Worm (Caenorhabditis elegans): ENCODE data around the gene twk-22.

The twk-22 gene

ce11 chrX:16300422-16300821 is 5.8 kb upstream of the twk-22 start:
- TF ChIP-seq nhr-76 (tag; optimal IDR thresholded peaks at IDR 0.05) (no peak), xbp-1 (tag; optimal IDR thresholded peaks at IDR 0.05) (no peak), pqm-1 (tag; optimal IDR thresholded peaks at IDR 0.05) (no peak), rnt-1 (tag; optimal IDR thresholded peaks at IDR 0.05) (peak; percentile 7), nhr-237 (tag; optimal IDR thresholded peaks at IDR 0.05) (no peak), fkh-4 (tag; optimal IDR thresholded peaks at IDR 0.05; ENCODE audit: borderline replicate concordance) (no peak), jun-1 (tag; optimal IDR thresholded peaks at IDR 0.05) (no peak), C34B4.2 (tag; optimal IDR thresholded peaks at IDR 0.05) (no peak), lsy-2 (tag; optimal IDR thresholded peaks at IDR 0.05) (no peak), nhr-84 (tag; optimal IDR thresholded peaks at IDR 0.05) (no peak), nhr-90 (tag; optimal IDR thresholded peaks at IDR 0.05; ENCODE audit: poor library complexity) (peak; percentile 62), fkh-10 (GFP tag; optimal IDR thresholded peaks at IDR 0.05) (no peak), irx-1 (tag; optimal IDR thresholded peaks at IDR 0.05) (peak; percentile 6), ceh-82 (tag; optimal IDR thresholded peaks at IDR 0.05) (peak in 1 of 3 experiments; percentile 8), nhr-47 (tag; optimal IDR thresholded peaks at IDR 0.05) (no peak), tlp-1 (tag; optimal IDR thresholded peaks at IDR 0.05) (no peak), egl-13 (tag; optimal IDR thresholded peaks at IDR 0.05) (no peak), egl-27 (tag; optimal IDR thresholded peaks at IDR 0.05) (no peak), nhr-19 (GFP tag; conservative IDR thresholded peaks at IDR 0.05) (0 out of 2 replicates have a peak, but pooled peaks have one; percentile 14), hlh-17 (GFP tag; optimal IDR thresholded peaks at IDR 0.05; ENCODE audit: borderline replicate concordance) (no peak), sptf-1 (tag; optimal IDR thresholded peaks at IDR 0.05) (no peak), grh-1 (GFP tag; IDR thresholded peaks at IDR 0.05) (no peak), elt-2 (tag; optimal IDR thresholded peaks at IDR 0.05) (peak; percentile 31), lin-35 (GFP tag; optimal IDR thresholded peaks at IDR 0.05) (peak in 1 of 2 experiments; percentile 15), nhr-11 (tag; optimal IDR thresholded peaks at IDR 0.05) (no peak), blmp-1 (tag; optimal IDR thresholded peaks at IDR 0.05) (no peak), nhr-20 (tag; optimal IDR thresholded peaks at IDR 0.05) (peak; percentile 30), efl-1 (optimal IDR thresholded peaks at IDR 0.05) (no peak), efl-1 (GFP tag; optimal IDR thresholded peaks at IDR 0.05 in 1 of 2) (no peak), F16B12.6 (tag; optimal IDR thresholded peaks at IDR 0.05) (no peak), ceh-88 (GFP tag; IDR thresholded peaks at IDR 0.05) (no peak), nhr-28 (tag; optimal IDR thresholded peaks at IDR 0.05) (no peak), C16A3.4 (tag; optimal IDR thresholded peaks at IDR 0.05) (peak; percentile 16), lin-39 (tag; optimal IDR thresholded peaks at IDR 0.05) (no peak)

ce11 chrX:16309705-16310104 is 3.4 kb downstream of the twk-22 start:
- TF ChIP-seq snpc-4 (tag; optimal IDR thresholded peaks at IDR 0.05) (peak; percentile 14), xbp-1 (tag; optimal IDR thresholded peaks at IDR 0.05) (no peak)

ce11 chrX:16317629-16318028 is 11.4 kb downstream of the twk-22 start, which contains the start of gene T01B4.3:
Gene T01B4.3, minus strand, starts transcription at chrX:16317729.
- no peak for TF ChIP-seq nhr-11 (tag; optimal IDR thresholded peaks at IDR 0.05)
- no peak for TF ChIP-seq nhr-85 (tag)
- TF ChIP-seq alr-1 (tag; optimal IDR thresholded peaks at IDR 0.05; ENCODE audit: borderline replicate concordance), result no peak
- TF ChIP-seq C04F5.9 (tag; optimal IDR thresholded peaks at IDR 0.05), result no peak
- no peak for TF ChIP-seq pax-3 (tag; optimal IDR thresholded peaks at IDR 0.05)
- no peak for TF ChIP-seq xbp-1 (tag; optimal IDR thresholded peaks at IDR 0.05)
- no peak for TF ChIP-seq nhr-28 (tag; optimal IDR thresholded peaks at IDR 0.05)
- no peak for TF ChIP-seq egl-13 (tag; optimal IDR thresholded peaks at IDR 0.05)

ce11 chrX:16318248-16318647 is 12.0 kb downstream of the twk-22 start:
- TF ChIP-seq rnt-1 (tag; optimal IDR thresholded peaks at IDR 0.05), result no peak
- no peak for TF ChIP-seq unc-130 (tag; optimal IDR thresholded peaks at IDR 0.05)
- no peak for TF ChIP-seq efl-1 (optimal IDR thresholded peaks at IDR 0.05)
- TF ChIP-seq efl-1 (GFP tag; optimal IDR thresholded peaks at IDR 0.05 in 1 of 2), result peak in 1 of 2 experiments; percentile 72
- TF ChIP-seq nhr-76 (tag; optimal IDR thresholded peaks at IDR 0.05), result no peak

Measured in whole organism, L1 larva.